Worm (Caenorhabditis elegans) whole organism, L3 larva: ENCODE measurements around the gene Y55F3BR.10.

Experiments used
- ama-1 ChIP-seq: fragments of 150-350 bp; optimal IDR thresholded peaks from 2 replicates; lab custom pipeline; 2018
- ceh-9 ChIP-seq: sonication (generic microtip); optimal IDR thresholded peaks from 2 replicates; lab custom pipeline; 2018; ENCODE audit warnings: missing biosample characterization, missing genetic modification characterization
- elt-3 ChIP-seq, 3 experiments: fragments of 150-350 bp in 1 of 3; sonication (generic microtip) in 2 of 3; optimal IDR thresholded peaks; 2 replicates in 2 of 3; 4 replicates in 1 of 3; lab custom pipeline; 2014 to 2017; ENCODE audit warnings: missing biosample characterization in 3 of 3, missing genetic modification characterization in 3 of 3
- eor-1 ChIP-seq, 2 experiments: fragments of 150-350 bp; optimal IDR thresholded peaks; 2 replicates each; lab custom pipeline; 2014 to 2018; ENCODE audit warnings: missing biosample characterization in 2 of 2, missing genetic modification characterization in 2 of 2
- fos-1 ChIP-seq: fragments of 150-350 bp; optimal IDR thresholded peaks from 2 replicates; lab custom pipeline; 2014; ENCODE audit warnings: missing biosample characterization, missing genetic modification characterization
- lin-15B ChIP-seq: fragments of 150-350 bp; optimal IDR thresholded peaks from 2 replicates; lab custom pipeline; 2014; ENCODE audit warnings: missing biosample characterization, missing genetic modification characterization
- lin-39 ChIP-seq: fragments of 150-350 bp; optimal IDR thresholded peaks from 2 replicates; lab custom pipeline; 2018; ENCODE audit warnings: missing biosample characterization, missing genetic modification reagents, missing genetic modification characterization
- nhr-11 ChIP-seq: fragments of 150-350 bp; optimal IDR thresholded peaks from 2 replicates; lab custom pipeline; 2014; ENCODE audit warnings: missing biosample characterization, missing genetic modification characterization
- nhr-23 ChIP-seq: fragments of 150-350 bp; optimal IDR thresholded peaks from 2 replicates; lab custom pipeline; 2014; ENCODE audit warnings: missing biosample characterization, missing genetic modification reagents, missing genetic modification characterization
- nhr-77 ChIP-seq: fragments of 150-350 bp; optimal IDR thresholded peaks from 2 replicates; lab custom pipeline; 2014; ENCODE audit warnings: missing biosample characterization, missing genetic modification characterization
- skn-1 ChIP-seq: fragments of 150-350 bp; optimal IDR thresholded peaks from 2 replicates; lab custom pipeline; 2014; ENCODE audit warnings: missing biosample characterization, missing genetic modification characterization
- snpc-4 ChIP-seq: fragments of 150-350 bp; optimal IDR thresholded peaks from 2 replicates; lab custom pipeline; 2014; ENCODE audit warnings: missing biosample characterization, missing genetic modification characterization
- zag-1 ChIP-seq: fragments of 150-350 bp; optimal IDR thresholded peaks from 2 replicates; lab custom pipeline; 2014; ENCODE audit warnings: missing biosample characterization, missing genetic modification characterization

ce11 chrIV:848207-848606 lies 16.0 kb downstream of the Y55F3BR.10 start:
- TF ChIP-seq nhr-77 (no peak), eor-1 (tag; optimal IDR thresholded peaks at IDR 0.05; lab: Kevin White, UChicago) (no peak), skn-1 (tag; lab: Kevin White, UChicago) (no peak), lin-15B (tag; lab: Kevin White, UChicago) (no peak), lin-39 (tag; lab: Kevin White, UChicago) (no peak), nhr-11 (tag; lab: Kevin White, UChicago) (no peak), ceh-9 (no peak), ama-1 (lab: Kevin White, UChicago) (no peak), zag-1 (no peak), fos-1 (tag; lab: Kevin White, UChicago) (no peak), nhr-23 (tag; lab: Kevin White, UChicago) (no peak), snpc-4 (no peak), elt-3 (tag; optimal IDR thresholded peaks at IDR 0.05; lab: Kevin White, UChicago) (no peak)
